Fruit fly (Drosophila melanogaster): ENCODE results near the gene Vha16-5.

The Vha16-5 gene

DNA sequence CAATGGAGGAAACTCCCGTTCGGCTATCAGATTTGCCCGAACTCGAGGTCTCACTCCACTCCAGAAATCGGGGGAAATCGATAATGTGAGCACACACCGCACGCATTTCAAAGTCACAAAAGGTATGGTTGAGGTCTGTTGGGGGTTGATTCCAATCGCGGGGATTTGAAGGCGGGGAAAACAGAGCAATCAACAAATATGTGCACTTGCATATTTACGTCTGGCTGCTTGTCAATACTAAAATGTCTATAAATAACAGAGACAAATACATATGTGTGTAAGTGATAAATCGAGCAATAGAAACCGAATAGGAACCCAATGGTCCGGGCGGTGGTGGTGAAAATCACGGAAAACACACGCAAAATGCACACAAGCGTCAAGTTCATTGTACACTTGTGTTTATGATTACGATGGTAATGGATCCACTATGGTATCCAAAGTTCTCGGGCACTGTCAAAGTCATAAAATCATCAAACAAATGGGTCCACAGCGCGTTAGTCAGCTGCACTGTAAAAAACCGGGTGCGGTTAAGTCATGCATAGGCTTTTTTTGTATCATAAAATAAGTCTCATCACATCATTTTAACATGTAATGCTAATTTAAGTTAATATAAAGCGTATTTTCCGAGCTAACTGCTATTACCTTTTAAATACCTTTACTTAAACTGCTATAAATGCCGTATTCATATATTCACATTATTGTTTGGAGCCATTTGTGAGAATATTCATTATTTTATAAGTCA, 15.2 kb upstream of the Vha16-5 start (continued):
- TF ChIP-seq pdm3 (GFP tag; optimal IDR thresholded peaks at IDR 0.05) (peak; percentile 15), CG4318 (GFP tag; optimal IDR thresholded peaks at IDR 0.05) (peak; percentile 60), Sox102F (GFP tag; optimal IDR thresholded peaks at IDR 0.05) (no peak), dsx (GFP tag; optimal IDR thresholded peaks at IDR 0.05; ENCODE audit: poor library complexity, severe bottlenecking) (no peak), CG32006 (GFP tag; optimal IDR thresholded peaks at IDR 0.05) (peak; percentile 87), Eip75B (GFP tag; optimal IDR thresholded peaks at IDR 0.05) (no peak), Eip93F (GFP tag; optimal IDR thresholded peaks at IDR 0.05) (no peak), acj6 (GFP tag; optimal IDR thresholded peaks at IDR 0.05) (no peak), Hr39 (GFP tag; optimal IDR thresholded peaks at IDR 0.05) (no peak)

dm6 chr2L:10750915-10751612, 14.2 kb upstream of the Vha16-5 start:
- no peak for TF ChIP-seq Sox14 (GFP tag; optimal IDR thresholded peaks at IDR 0.05)
- TF ChIP-seq Gug (GFP tag; IDR thresholded peaks at IDR 0.05): no peak
- peak; percentile 1 for TF ChIP-seq svp (GFP tag)
- no peak for TF ChIP-seq salr (GFP tag; optimal IDR thresholded peaks at IDR 0.05)
- TF ChIP-seq CG11762 (GFP tag; optimal IDR thresholded peaks at IDR 0.05; ENCODE audit: insufficient read depth): no peak

dm6 chr2L:10749607-10750467, 13.0 kb upstream of the Vha16-5 start:
- TF ChIP-seq CG9139 (GFP tag; optimal IDR thresholded peaks at IDR 0.05) (no peak), svp (GFP tag) (peak; percentile 62), vri (GFP tag; optimal IDR thresholded peaks at IDR 0.05) (peak; percentile 43)

DNA sequence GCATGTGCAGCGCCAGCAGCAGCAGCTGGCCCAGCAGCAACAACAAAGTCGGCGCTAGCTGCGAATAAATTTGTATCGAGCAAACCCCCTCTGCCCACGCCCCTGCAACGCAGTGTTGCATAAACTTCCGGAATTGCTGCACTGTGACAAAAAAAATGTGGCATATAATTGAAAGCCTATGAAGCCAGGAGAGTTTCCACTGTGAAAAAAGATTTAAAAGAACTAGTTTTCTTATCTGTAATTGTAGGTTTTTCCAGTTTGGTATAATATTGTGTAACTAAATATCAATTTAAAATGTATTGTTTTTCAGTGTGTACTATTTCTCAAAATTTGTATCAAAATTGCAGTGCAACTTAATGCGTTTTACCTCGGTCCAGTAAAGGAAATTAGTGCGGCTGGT, 11.4 kb upstream of the Vha16-5 start:
- TF ChIP-seq svp (GFP tag): peak; percentile 66
- peak; percentile 76 for TF ChIP-seq CG15336 (GFP tag; IDR thresholded peaks at IDR 0.05)
- no peak for TF ChIP-seq Eip75B (GFP tag; optimal IDR thresholded peaks at IDR 0.05)
- TF ChIP-seq net (GFP tag; optimal IDR thresholded peaks at IDR 0.05): peak; percentile 56
- TF ChIP-seq acj6 (GFP tag; optimal IDR thresholded peaks at IDR 0.05): peak; percentile 41
- TF ChIP-seq CG11294 (GFP tag; IDR thresholded peaks at IDR 0.05): 0 out of 2 replicates have a peak, but pooled peaks have one; percentile 9
- TF ChIP-seq Hr4 (GFP tag; optimal IDR thresholded peaks at IDR 0.05): peak; percentile 76
- peak; percentile 7 for TF ChIP-seq lz (GFP tag; optimal IDR thresholded peaks at IDR 0.05)
- peak; percentile 22 for TF ChIP-seq CG11762 (GFP tag; optimal IDR thresholded peaks at IDR 0.05; ENCODE audit: insufficient read depth)
- peak; percentile 62 for TF ChIP-seq CG32006 (GFP tag; optimal IDR thresholded peaks at IDR 0.05)
- peak; percentile 21 for TF ChIP-seq cyc (GFP tag; optimal IDR thresholded peaks at IDR 0.05)
- no peak for TF ChIP-seq ss (GFP tag; optimal IDR thresholded peaks at IDR 0.05)
- TF ChIP-seq OdsH (GFP tag; optimal IDR thresholded peaks at IDR 0.05): no peak
- peak; percentile 47 for TF ChIP-seq CG6276 (GFP tag; optimal IDR thresholded peaks at IDR 0.05)
- TF ChIP-seq CG8632 (GFP tag; optimal IDR thresholded peaks at IDR 0.05): no peak
- TF ChIP-seq CG3919 (GFP tag; optimal IDR thresholded peaks at IDR 0.05): peak; percentile 48
- TF ChIP-seq Gug (GFP tag; IDR thresholded peaks at IDR 0.05): peak; percentile 39
- peak; percentile 35 for TF ChIP-seq Lpt (GFP tag; optimal IDR thresholded peaks at IDR 0.05)
- TF ChIP-seq salr (GFP tag; optimal IDR thresholded peaks at IDR 0.05): peak in 1 of 2 experiments; percentile 39
- no peak for TF ChIP-seq Smox (GFP tag; optimal IDR thresholded peaks at IDR 0.05)
- TF ChIP-seq CG34406 (GFP tag; optimal IDR thresholded peaks at IDR 0.05): no peak
- peak; percentile 60; the same call in 2 of the 3 replicates for TF ChIP-seq CG8119 (GFP tag; IDR thresholded peaks at IDR 0.05)
- TF ChIP-seq Eip78C (GFP tag): peak; percentile 80
- peak; percentile 65; the same call in 1 of the 3 replicates for TF ChIP-seq CG6163 (GFP tag; IDR thresholded peaks at IDR 0.05)
- peak; percentile 10 for TF ChIP-seq Hr39 (GFP tag; optimal IDR thresholded peaks at IDR 0.05)
- peak; percentile 80 for TF ChIP-seq eg (GFP tag; IDR thresholded peaks at IDR 0.05)
- no peak for TF ChIP-seq dac (GFP tag; optimal IDR thresholded peaks at IDR 0.05)
- TF ChIP-seq fkh (GFP tag; optimal IDR thresholded peaks at IDR 0.05): no peak
- TF ChIP-seq CG31627 (GFP tag; optimal IDR thresholded peaks at IDR 0.05): peak; percentile 7
